Worm (Caenorhabditis elegans) whole organism, L4/young adult: Measurements from ENCODE around the gene szy-2.

Experiments
- W03F9.2 ChIP-seq: fragments of 150-350 bp; optimal IDR thresholded peaks from 2 replicates; lab custom pipeline; 2014; ENCODE audit warnings: missing biosample characterization, missing genetic modification characterization
- dao-5 ChIP-seq: sonication (generic microtip); optimal IDR thresholded peaks from 2 replicates; lab custom pipeline; 2016; ENCODE audit warnings: missing genotype, missing genetic modification characterization, moderate library complexity, missing compliant biosample characterization
- him-1 ChIP-seq: sonication (generic microtip); optimal IDR thresholded peaks from 2 replicates; lab custom pipeline; 2016; ENCODE audit warnings: missing genotype, missing genetic modification reagents, missing genetic modification characterization, missing compliant biosample characterization

szy-2 gene

DNA sequence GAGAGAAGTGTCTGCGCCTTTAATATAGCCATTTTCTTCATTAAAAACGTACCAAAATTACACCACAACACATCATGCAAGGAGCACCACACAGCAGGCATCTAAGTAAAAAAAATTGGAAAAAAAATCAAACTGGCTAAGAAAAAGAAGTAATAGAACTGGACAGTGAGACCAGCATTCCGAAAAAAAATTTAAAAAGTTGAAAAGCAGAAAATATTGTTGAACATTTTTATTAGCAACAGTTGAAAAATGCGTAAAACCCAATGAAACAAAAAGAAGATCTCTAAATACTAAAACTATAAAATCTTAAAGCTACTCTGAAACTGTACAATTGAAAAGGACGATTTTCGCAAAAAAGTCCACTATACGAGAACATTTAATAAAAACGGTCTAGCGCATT, 11.0 kb upstream of the szy-2 start, which contains the start of gene Y32H12A.6:
TSS of gene Y32H12A.6 (minus strand) at position 101 of the 400 bp plus-strand sequence.
- TF ChIP-seq dao-5 (no peak), him-1 (tag; lab: Kevin White, UChicago) (no peak), W03F9.2 (tag; lab: Kevin White, UChicago) (no peak)

DNA sequence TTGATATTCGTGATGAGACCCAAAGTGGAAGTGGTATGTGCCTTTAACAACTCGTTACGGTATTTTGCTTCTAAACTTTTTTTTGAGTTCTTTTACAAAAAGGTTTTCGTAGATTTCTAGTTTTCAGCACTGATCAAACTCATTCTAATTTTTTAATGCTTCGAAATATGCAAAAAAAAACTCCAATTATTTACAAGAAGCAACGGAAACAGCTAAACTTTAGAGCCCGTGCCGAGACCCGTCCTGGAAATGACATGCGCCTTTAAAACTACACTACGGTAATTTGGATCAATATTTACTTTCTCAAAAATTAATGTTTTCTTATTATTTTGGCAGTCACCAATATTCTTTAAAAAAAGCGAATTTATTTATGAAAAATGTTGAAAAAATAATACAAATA, 9.5 kb upstream of the szy-2 start:
- no peak for TF ChIP-seq dao-5
- no peak for TF ChIP-seq W03F9.2 (tag; lab: Kevin White, UChicago)
- TF ChIP-seq him-1 (tag; lab: Kevin White, UChicago), result no peak

- TF ChIP-seq W03F9.2 (tag; lab: Kevin White, UChicago), result no peak
- no peak for TF ChIP-seq him-1 (tag; lab: Kevin White, UChicago)
- no peak for TF ChIP-seq dao-5
These were observed 8.8 kb upstream of the szy-2 start, which contains the start of gene paqr-2 for ce11 chrIII:5379879-5380331. paqr-2 (minus strand) TSS chrIII:5379929.

ce11 chrIII:5375001-5375532, 4.0 kb upstream of the szy-2 start:
- no peak for TF ChIP-seq dao-5
- no peak for TF ChIP-seq W03F9.2 (tag; lab: Kevin White, UChicago)
- TF ChIP-seq him-1 (tag; lab: Kevin White, UChicago), result no peak

DNA sequence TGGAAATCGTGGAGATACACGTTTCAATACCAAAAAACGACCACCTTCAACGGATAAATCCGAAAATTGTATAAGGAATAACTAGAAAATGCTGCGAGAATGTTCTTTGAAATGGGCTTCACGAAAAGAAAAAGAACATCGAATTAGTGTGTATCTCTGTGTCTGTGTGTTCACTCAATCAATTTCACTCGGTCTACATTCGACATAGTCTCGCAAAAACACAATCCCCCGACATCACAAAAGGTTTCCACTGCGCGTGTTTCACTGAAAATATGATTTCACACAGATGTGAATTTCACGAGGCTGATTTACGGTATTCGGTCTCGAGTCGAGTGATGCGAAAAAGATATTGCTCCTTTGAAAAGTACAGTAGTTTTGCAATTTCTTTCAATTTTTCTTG, 2.6 kb upstream of the szy-2 start:
- no peak for TF ChIP-seq him-1 (tag; lab: Kevin White, UChicago)
- no peak for TF ChIP-seq W03F9.2 (tag; lab: Kevin White, UChicago)
- TF ChIP-seq dao-5, result no peak

DNA sequence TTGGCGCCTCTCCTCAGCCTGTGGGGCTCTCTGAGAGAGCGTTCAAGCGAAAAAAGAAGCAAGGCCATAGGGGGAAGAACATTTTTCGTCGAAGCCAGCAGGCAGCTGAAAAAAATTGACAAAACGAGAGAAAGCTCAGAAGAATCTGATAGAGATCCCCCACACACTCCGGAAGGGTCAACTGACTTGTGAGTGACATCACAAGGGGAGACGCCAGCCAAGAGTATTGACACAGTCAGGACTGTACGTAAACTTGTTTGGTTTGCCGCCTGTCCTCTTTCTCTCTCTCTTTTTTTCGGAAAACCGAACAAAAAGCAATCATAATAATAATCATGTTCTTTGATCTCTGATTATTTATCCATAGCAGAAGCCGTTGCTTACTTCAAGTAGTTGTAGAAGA, 1.8 kb upstream of the szy-2 start:
- TF ChIP-seq him-1 (tag; lab: Kevin White, UChicago) (no peak), W03F9.2 (tag; lab: Kevin White, UChicago) (no peak), dao-5 (no peak)

- TF ChIP-seq dao-5 (no peak), W03F9.2 (tag; lab: Kevin White, UChicago) (peak; percentile 9)
These were observed 2.8 kb downstream of the szy-2 start, which contains the start of gene dhs-9 for ce11 chrIII:5367995-5368899. dhs-9 (minus strand) TSS chrIII:5368045.

DNA sequence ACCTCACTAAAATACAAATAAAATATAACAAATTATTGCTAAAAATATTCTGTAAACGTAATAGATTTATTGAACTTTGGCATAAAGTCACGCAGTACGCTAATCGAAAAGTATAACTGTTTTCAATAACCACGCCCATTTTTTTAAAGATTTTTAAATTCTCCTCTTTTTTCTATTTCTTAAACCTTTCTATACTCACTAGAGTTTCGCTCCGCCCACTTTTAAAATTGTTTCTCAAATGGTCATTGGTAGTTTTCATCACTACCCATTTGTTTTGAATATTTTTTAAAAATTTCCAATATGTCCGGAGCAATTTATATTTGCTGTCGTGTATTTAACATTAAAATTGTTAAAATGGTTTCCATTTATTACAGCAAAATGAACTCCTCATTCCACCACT, 9.2 kb downstream of the szy-2 start, which contains the start of gene Y32H12A.1:
TSS of gene Y32H12A.1 (plus strand) at position 301 of the 400 bp plus-strand sequence.
- TF ChIP-seq W03F9.2 (tag; lab: Kevin White, UChicago), result no peak
- TF ChIP-seq dao-5, result no peak
- TF ChIP-seq him-1 (tag; lab: Kevin White, UChicago), result no peak

DNA sequence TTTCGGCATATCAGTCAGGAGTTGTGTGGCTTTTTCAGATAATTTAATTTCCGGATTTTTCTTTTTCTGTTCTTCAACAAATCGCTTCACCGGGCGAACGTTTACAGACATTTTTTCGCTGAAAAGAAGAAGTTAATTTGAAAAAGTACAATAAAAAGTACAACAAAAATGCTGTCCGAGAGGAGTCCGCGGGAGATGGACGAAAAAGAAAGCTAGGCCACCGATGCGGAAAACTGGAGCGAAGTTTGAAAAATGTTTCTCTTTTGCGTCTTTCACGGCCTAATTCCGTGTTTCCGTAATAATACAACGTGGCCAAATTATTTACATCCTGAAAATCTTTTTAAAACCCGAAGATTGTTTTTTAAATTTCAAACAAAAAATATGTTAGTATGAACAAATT, 21.8 kb downstream of the szy-2 start, which contains the start of gene thoc-5:
TSS of gene thoc-5 (minus strand) at position 152 of the 400 bp plus-strand sequence.
- TF ChIP-seq him-1 (tag; lab: Kevin White, UChicago) (peak; percentile 18), W03F9.2 (tag; lab: Kevin White, UChicago) (peak; percentile 70), dao-5 (no peak)

ce11 chrIII:5346017-5346416, 25.1 kb downstream of the szy-2 start, which contains the start of gene glrx-21:
glrx-21 (minus strand) TSS chrIII:5346117.
- TF ChIP-seq dao-5 (no peak), W03F9.2 (tag; lab: Kevin White, UChicago) (no peak), him-1 (tag; lab: Kevin White, UChicago) (no peak)

DNA sequence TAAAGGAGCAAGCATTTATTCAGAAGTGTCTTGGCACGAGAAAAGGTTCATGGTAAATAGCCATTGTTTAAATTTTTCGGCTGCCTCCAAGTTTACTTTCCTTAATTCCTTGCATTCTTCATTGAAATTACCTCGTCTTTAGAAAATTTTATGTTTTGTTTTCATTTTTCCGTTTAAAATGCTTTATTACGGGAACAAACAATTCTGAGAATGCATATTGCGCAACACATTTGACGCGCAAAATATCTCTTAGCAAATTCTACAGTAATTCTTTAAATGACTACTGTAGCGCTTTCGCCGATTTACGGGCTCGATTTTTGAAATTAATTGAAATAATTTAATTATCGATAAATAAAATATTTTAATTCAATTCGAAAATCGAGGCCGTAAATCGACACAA, 26.5 kb downstream of the szy-2 start:
- TF ChIP-seq W03F9.2 (tag; lab: Kevin White, UChicago) (no peak), him-1 (tag; lab: Kevin White, UChicago) (no peak), dao-5 (no peak)

DNA sequence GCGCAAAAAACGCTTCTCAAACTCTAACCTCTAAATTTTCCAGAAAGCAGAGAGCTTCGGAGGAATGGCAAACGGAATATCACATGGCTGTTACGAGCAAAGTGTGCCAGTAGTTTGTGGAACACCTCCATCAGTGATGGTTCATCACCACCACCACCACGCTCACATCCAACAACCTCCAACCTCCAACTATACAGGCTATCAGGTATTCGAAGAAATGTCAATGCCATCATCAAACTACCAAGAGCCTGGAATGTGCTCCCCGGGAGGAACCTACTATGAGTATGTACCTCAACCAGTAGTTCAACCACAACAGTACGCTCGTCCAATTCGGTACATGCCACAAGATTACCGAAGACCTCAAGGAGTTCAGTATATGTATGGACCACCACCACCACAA, 27.5 kb downstream of the szy-2 start:
- TF ChIP-seq dao-5, result no peak
- TF ChIP-seq W03F9.2 (tag; lab: Kevin White, UChicago), result no peak
- no peak for TF ChIP-seq him-1 (tag; lab: Kevin White, UChicago)

- TF ChIP-seq W03F9.2 (tag; lab: Kevin White, UChicago) (no peak), dao-5 (no peak), him-1 (tag; lab: Kevin White, UChicago) (no peak)
These were observed 29.7 kb downstream of the szy-2 start, which contains the start of gene ZK121.2 for ce11 chrIII:5341382-5341781. ZK121.2 (plus strand) TSS chrIII:5341682.

ce11 chrIII:5340530-5340929, 30.5 kb downstream of the szy-2 start:
- TF ChIP-seq W03F9.2 (tag; lab: Kevin White, UChicago) (no peak), him-1 (tag; lab: Kevin White, UChicago) (no peak), dao-5 (no peak)
